Worm (Caenorhabditis elegans) whole organism, L3 larva: ENCODE data around the gene DC2.5.

ENCODE experiments used
- R02D3.7 ChIP-seq: fragments of 150-350 bp; optimal IDR thresholded peaks from 2 replicates; lab custom pipeline; 2014; ENCODE audit warnings: missing biosample characterization, missing genetic modification characterization
- ZK546.5 ChIP-seq: sonication (generic microtip); optimal IDR thresholded peaks from 2 replicates; lab custom pipeline; 2017; ENCODE audit warnings: missing biosample characterization, missing genetic modification characterization
- aly-2 ChIP-seq: fragments of 150-350 bp; optimal IDR thresholded peaks from 2 replicates; lab custom pipeline; 2014; ENCODE audit warnings: missing biosample characterization, missing genetic modification characterization
- ama-1 ChIP-seq: fragments of 150-350 bp; optimal IDR thresholded peaks from 2 replicates; lab custom pipeline; 2018
- ceh-16 ChIP-seq: sonication (generic microtip); optimal IDR thresholded peaks from 2 replicates; lab custom pipeline; 2017; ENCODE audit warnings: missing biosample characterization, missing genetic modification characterization
- ceh-28 ChIP-seq: fragments of 150-350 bp; optimal IDR thresholded peaks from 2 replicates; lab custom pipeline; 2014; ENCODE audit warnings: missing biosample characterization, missing genetic modification reagents, missing genetic modification characterization
- ceh-82 ChIP-seq: fragments of 150-350 bp; optimal IDR thresholded peaks from 2 replicates; lab custom pipeline; 2014; ENCODE audit warnings: missing biosample characterization, missing genetic modification characterization
- ceh-9 ChIP-seq: sonication (generic microtip); optimal IDR thresholded peaks from 2 replicates; lab custom pipeline; 2018; ENCODE audit warnings: missing biosample characterization, missing genetic modification characterization
- daf-12 ChIP-seq: fragments of 150-350 bp; optimal IDR thresholded peaks from 2 replicates; lab custom pipeline; 2014; ENCODE audit warnings: missing biosample characterization, missing genetic modification reagents, missing genetic modification characterization
- egl-27 ChIP-seq: sonication (generic microtip); optimal IDR thresholded peaks from 4 replicates; lab custom pipeline; 2017; ENCODE audit warnings: missing biosample characterization, missing genetic modification reagents, missing genetic modification characterization
- egl-5 ChIP-seq: fragments of 150-350 bp; optimal IDR thresholded peaks from 2 replicates; lab custom pipeline; 2017; ENCODE audit warnings: missing biosample characterization, missing genetic modification reagents, missing genetic modification characterization, inconsistent platforms
- elt-1 ChIP-seq: fragments of 150-350 bp; optimal IDR thresholded peaks from 2 replicates; lab custom pipeline; 2014; ENCODE audit warnings: missing biosample characterization, missing genetic modification characterization
- elt-2 ChIP-seq: sonication (generic microtip); optimal IDR thresholded peaks from 2 replicates; lab custom pipeline; 2016; ENCODE audit warnings: missing genetic modification reagents, mild to moderate bottlenecking, missing genetic modification characterization, missing compliant biosample characterization
- elt-3 ChIP-seq, 3 experiments: fragments of 150-350 bp in 1 of 3; sonication (generic microtip) in 2 of 3; optimal IDR thresholded peaks; 2 replicates in 2 of 3; 4 replicates in 1 of 3; lab custom pipeline; 2014 to 2017; ENCODE audit warnings: missing biosample characterization in 3 of 3, missing genetic modification characterization in 3 of 3
- eor-1 ChIP-seq, 2 experiments: fragments of 150-350 bp; optimal IDR thresholded peaks; 2 replicates each; lab custom pipeline; 2014 to 2018; ENCODE audit warnings: missing biosample characterization in 2 of 2, missing genetic modification characterization in 2 of 2
- fkh-10 ChIP-seq: sonication (generic microtip); optimal IDR thresholded peaks from 2 replicates; lab custom pipeline; 2017; ENCODE audit warnings: missing biosample characterization, missing genetic modification reagents, missing genetic modification characterization
- fkh-2 ChIP-seq: fragments of 150-350 bp; optimal IDR thresholded peaks from 2 replicates; lab custom pipeline; 2014; ENCODE audit warnings: missing biosample characterization, missing genetic modification reagents, missing genetic modification characterization
- fos-1 ChIP-seq: fragments of 150-350 bp; optimal IDR thresholded peaks from 2 replicates; lab custom pipeline; 2014; ENCODE audit warnings: missing biosample characterization, missing genetic modification characterization
- hmg-11 ChIP-seq: sonication (generic microtip); optimal IDR thresholded peaks from 2 replicates; lab custom pipeline; 2016; ENCODE audit warnings: missing genetic modification characterization, missing compliant biosample characterization
- jun-1 ChIP-seq: fragments of 150-350 bp; optimal IDR thresholded peaks from 2 replicates; lab custom pipeline; 2014; ENCODE audit warnings: missing biosample characterization, missing genetic modification reagents, missing genetic modification characterization
- lin-15B ChIP-seq: fragments of 150-350 bp; optimal IDR thresholded peaks from 2 replicates; lab custom pipeline; 2014; ENCODE audit warnings: missing biosample characterization, missing genetic modification characterization
- lin-39 ChIP-seq: fragments of 150-350 bp; optimal IDR thresholded peaks from 2 replicates; lab custom pipeline; 2018; ENCODE audit warnings: missing biosample characterization, missing genetic modification reagents, missing genetic modification characterization
- lsy-12 ChIP-seq: sonication (generic microtip); optimal IDR thresholded peaks from 2 replicates; lab custom pipeline; 2016; ENCODE audit warnings: mild to moderate bottlenecking, missing genetic modification characterization, missing compliant biosample characterization
- mdl-1 ChIP-seq: fragments of 150-350 bp; optimal IDR thresholded peaks from 2 replicates; lab custom pipeline; 2014; ENCODE audit warnings: missing biosample characterization, missing genetic modification characterization
- mml-1 ChIP-seq: fragments of 150-350 bp; sonication (generic microtip); optimal IDR thresholded peaks from 3 replicates; lab custom pipeline; 2014; ENCODE audit warnings: missing biosample characterization, missing genetic modification characterization
- nfya-1 ChIP-seq: sonication (generic microtip); optimal IDR thresholded peaks from 2 replicates; lab custom pipeline; 2017; ENCODE audit warnings: missing genetic modification characterization, mild to moderate bottlenecking, missing compliant biosample characterization, antibody characterized with exemption, moderate library complexity; ENCODE audit not compliant: insufficient read depth
- nhr-11 ChIP-seq: fragments of 150-350 bp; optimal IDR thresholded peaks from 2 replicates; lab custom pipeline; 2014; ENCODE audit warnings: missing biosample characterization, missing genetic modification characterization
- nhr-12 ChIP-seq: fragments of 150-350 bp; optimal IDR thresholded peaks from 2 replicates; lab custom pipeline; 2014; ENCODE audit warnings: missing biosample characterization, missing genetic modification characterization
- nhr-23 ChIP-seq: fragments of 150-350 bp; optimal IDR thresholded peaks from 2 replicates; lab custom pipeline; 2014; ENCODE audit warnings: missing biosample characterization, missing genetic modification reagents, missing genetic modification characterization
- nhr-237 ChIP-seq: fragments of 150-350 bp; optimal IDR thresholded peaks from 2 replicates; lab custom pipeline; 2014; ENCODE audit warnings: missing biosample characterization, missing genetic modification characterization
- nhr-25 ChIP-seq: sonication (generic microtip); optimal IDR thresholded peaks from 2 replicates; lab custom pipeline; 2017; ENCODE audit warnings: missing biosample characterization, missing genetic modification characterization
- nhr-28 ChIP-seq: fragments of 150-350 bp; optimal IDR thresholded peaks from 2 replicates; lab custom pipeline; 2014; ENCODE audit warnings: missing biosample characterization, missing genetic modification characterization
- nhr-43 ChIP-seq: sonication (generic microtip); optimal IDR thresholded peaks from 2 replicates; lab custom pipeline; 2016; ENCODE audit warnings: mild to moderate bottlenecking, missing genetic modification characterization, missing compliant biosample characterization; ENCODE audit not compliant: poor library complexity, severe bottlenecking
- nhr-67 ChIP-seq: fragments of 150-350 bp; optimal IDR thresholded peaks from 2 replicates; lab custom pipeline; 2014; ENCODE audit warnings: missing biosample characterization, missing genetic modification characterization
- nhr-76 ChIP-seq: fragments of 150-350 bp; sonication (generic microtip); optimal IDR thresholded peaks from 5 replicates; lab custom pipeline; 2014; ENCODE audit warnings: missing biosample characterization, missing genetic modification characterization
- nhr-77 ChIP-seq: fragments of 150-350 bp; optimal IDR thresholded peaks from 2 replicates; lab custom pipeline; 2014; ENCODE audit warnings: missing biosample characterization, missing genetic modification characterization
- pha-4 ChIP-seq: fragments of 150-350 bp; optimal IDR thresholded peaks from 2 replicates; lab custom pipeline; 2014; ENCODE audit warnings: missing biosample characterization, missing genetic modification reagents, missing genetic modification characterization
- pqm-1 ChIP-seq: fragments of 150-350 bp; optimal IDR thresholded peaks from 2 replicates; lab custom pipeline; 2017; ENCODE audit warnings: missing biosample characterization, missing genetic modification characterization, inconsistent platforms
- sea-2 ChIP-seq: fragments of 150-350 bp; sonication (generic microtip); optimal IDR thresholded peaks from 4 replicates; lab custom pipeline; 2014; ENCODE audit warnings: missing biosample characterization, missing genetic modification reagents, missing genetic modification characterization
- skn-1 ChIP-seq: fragments of 150-350 bp; optimal IDR thresholded peaks from 2 replicates; lab custom pipeline; 2014; ENCODE audit warnings: missing biosample characterization, missing genetic modification characterization
- snpc-4 ChIP-seq: fragments of 150-350 bp; optimal IDR thresholded peaks from 2 replicates; lab custom pipeline; 2014; ENCODE audit warnings: missing biosample characterization, missing genetic modification characterization
- tbx-2 ChIP-seq: sonication (generic microtip); optimal IDR thresholded peaks from 2 replicates; lab custom pipeline; 2016; ENCODE audit warnings: mild to moderate bottlenecking, missing genetic modification characterization, missing compliant biosample characterization
- unc-39 ChIP-seq: sonication (generic microtip); optimal IDR thresholded peaks from 4 replicates; lab custom pipeline; 2017; ENCODE audit warnings: missing biosample characterization, missing genetic modification characterization
- unc-62 ChIP-seq: fragments of 150-350 bp; sonication (generic microtip); optimal IDR thresholded peaks from 4 replicates; lab custom pipeline; 2014; ENCODE audit warnings: missing biosample characterization, missing genetic modification reagents, missing genetic modification characterization
- zag-1 ChIP-seq: fragments of 150-350 bp; optimal IDR thresholded peaks from 2 replicates; lab custom pipeline; 2014; ENCODE audit warnings: missing biosample characterization, missing genetic modification characterization
- ztf-11 ChIP-seq: fragments of 150-350 bp; optimal IDR thresholded peaks from 2 replicates; lab custom pipeline; 2014; ENCODE audit warnings: missing biosample characterization, missing genetic modification characterization
- ztf-4 ChIP-seq: fragments of 150-350 bp; optimal IDR thresholded peaks from 2 replicates; lab custom pipeline; 2014; ENCODE audit warnings: missing biosample characterization, missing genetic modification characterization

The DC2.5 gene

DNA sequence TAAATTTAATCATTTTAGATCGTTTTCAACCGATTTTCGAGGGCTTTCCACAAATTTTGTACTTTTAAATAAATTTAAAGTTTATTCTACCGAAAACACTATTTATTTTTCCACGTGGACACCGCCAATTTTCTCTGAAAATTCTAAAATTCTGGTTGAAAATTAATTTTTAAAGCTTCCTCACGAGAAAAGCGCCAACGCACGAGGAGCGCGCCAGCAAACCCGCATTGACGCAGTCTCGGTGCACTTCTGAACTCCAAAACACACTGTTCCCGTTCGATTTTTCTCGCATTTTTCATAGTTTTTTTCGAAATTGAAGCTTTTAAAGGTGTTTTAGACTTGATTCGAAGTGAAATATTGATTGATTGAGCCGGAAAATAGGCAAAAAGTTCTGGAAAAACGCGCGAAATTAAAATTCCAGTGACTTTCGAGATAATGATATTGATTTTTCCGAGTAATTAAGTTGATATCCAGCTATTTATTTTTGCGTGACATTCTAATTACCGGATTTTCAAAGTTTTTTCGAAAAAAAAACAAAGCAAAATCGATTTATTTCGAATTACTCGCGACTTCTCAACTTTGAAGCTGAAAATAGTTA, 35.6 kb downstream of the DC2.5 start, which contains the start of gene cul-3:
Gene cul-3, plus strand, starts transcription at position 548 of the 598 bp plus-strand sequence.
- TF ChIP-seq ztf-11 (tag; lab: Kevin White, UChicago) = no peak
- TF ChIP-seq pha-4 (tag; lab: Kevin White, UChicago) = peak; percentile 49
- no peak for TF ChIP-seq ztf-4
- no peak for TF ChIP-seq sea-2 (GFP tag; lab: Kevin White, UChicago)
- TF ChIP-seq ceh-16 = no peak
- TF ChIP-seq elt-1 = no peak
- TF ChIP-seq nhr-76 (tag; lab: Kevin White, UChicago) = no peak
- no peak for TF ChIP-seq unc-62 (GFP tag; lab: Kevin White, UChicago)
- TF ChIP-seq nhr-237 (tag; lab: Kevin White, UChicago) = no peak
- TF ChIP-seq ama-1 (lab: Kevin White, UChicago) = no peak
- peak; percentile 26 for TF ChIP-seq snpc-4 (tag; lab: Kevin White, UChicago)
- no peak for TF ChIP-seq nhr-43 (tag; lab: Kevin White, UChicago)
- peak; percentile 23 for TF ChIP-seq R02D3.7 (tag; lab: Kevin White, UChicago)
- no peak for TF ChIP-seq mml-1 (tag; lab: Kevin White, UChicago)
- TF ChIP-seq fos-1 (tag; lab: Kevin White, UChicago) = no peak
- no peak for TF ChIP-seq ceh-82 (tag; lab: Kevin White, UChicago)
- TF ChIP-seq jun-1 = peak; percentile 45
- TF ChIP-seq lin-39 (tag; lab: Kevin White, UChicago) = peak; percentile 30
- TF ChIP-seq nfya-1 (tag; lab: Kevin White, UChicago) = peak; percentile 65
- no peak for TF ChIP-seq elt-3 (tag; optimal IDR thresholded peaks at IDR 0.05; lab: Kevin White, UChicago)
- TF ChIP-seq nhr-25 (tag; lab: Kevin White, UChicago) = peak; percentile 44
- no peak for TF ChIP-seq mdl-1 (tag; lab: Kevin White, UChicago)
- no peak for TF ChIP-seq zag-1
- peak; percentile 26 for TF ChIP-seq nhr-23
- TF ChIP-seq nhr-77 (tag; lab: Kevin White, UChicago) = no peak
- no peak for TF ChIP-seq nhr-12 (tag; lab: Kevin White, UChicago)
- TF ChIP-seq aly-2 (tag; lab: Kevin White, UChicago) = no peak
- peak; percentile 60 for TF ChIP-seq lin-15B (tag; lab: Kevin White, UChicago)
- TF ChIP-seq nhr-11 (tag; lab: Kevin White, UChicago) = no peak
- TF ChIP-seq unc-39 (tag; lab: Kevin White, UChicago) = no peak
- TF ChIP-seq fkh-2 (tag; lab: Kevin White, UChicago) = no peak
- no peak for TF ChIP-seq egl-5 (tag; lab: Kevin White, UChicago)
- no peak for TF ChIP-seq fkh-10 (GFP tag; lab: Kevin White, UChicago)
- TF ChIP-seq nhr-28 (tag; lab: Kevin White, UChicago) = no peak
- no peak for TF ChIP-seq ceh-9 (tag; lab: Kevin White, UChicago)
- TF ChIP-seq hmg-11 (tag; lab: Kevin White, UChicago) = peak; percentile 82
- TF ChIP-seq daf-12 = no peak
- TF ChIP-seq lsy-12 (tag; lab: Kevin White, UChicago) = no peak
- TF ChIP-seq tbx-2 (tag; lab: Kevin White, UChicago) = no peak
- TF ChIP-seq ZK546.5 (tag; lab: Kevin White, UChicago) = no peak
- no peak for TF ChIP-seq pqm-1 (tag; lab: Kevin White, UChicago)
- TF ChIP-seq ceh-28 (tag; lab: Kevin White, UChicago) = peak; percentile 42
- no peak for TF ChIP-seq egl-27 (tag; lab: Kevin White, UChicago)
- TF ChIP-seq skn-1 (tag; lab: Kevin White, UChicago) = no peak
- TF ChIP-seq nhr-67 (tag; lab: Kevin White, UChicago) = no peak
- TF ChIP-seq elt-2 = no peak
- TF ChIP-seq eor-1 (tag; optimal IDR thresholded peaks at IDR 0.05; lab: Kevin White, UChicago) = no peak
